Worm (Caenorhabditis elegans): ENCODE data around the gene F47B10.9.

F47B10.9 gene

ce11 chrX:10963453-10964046, 49.7 kb upstream of the F47B10.9 start, which contains the start of gene nas-10 (continued):
- peak in 1 of 2 experiments; percentile 57 for TF ChIP-seq mdl-1 (tag; optimal IDR thresholded peaks at IDR 0.05)
- peak; percentile 82 for TF ChIP-seq dmd-8 (GFP tag; IDR thresholded peaks at IDR 0.05)
- TF ChIP-seq ceh-28 (tag; optimal IDR thresholded peaks at IDR 0.05) = no peak
- TF ChIP-seq mep-1 (tag; optimal IDR thresholded peaks at IDR 0.05) = no peak
- peak; percentile 5 for TF ChIP-seq dpl-1 (GFP tag; optimal IDR thresholded peaks at IDR 0.05)
- TF ChIP-seq lin-1 (GFP tag; IDR thresholded peaks at IDR 0.05) = peak; percentile 94
- peak; percentile 74 for TF ChIP-seq duxl-1 (tag; optimal IDR thresholded peaks at IDR 0.05; ENCODE audit: poor library complexity)
- TF ChIP-seq snpc-4 (tag; optimal IDR thresholded peaks at IDR 0.05) = no peak
- peak; percentile 71 for TF ChIP-seq spr-1 (tag; optimal IDR thresholded peaks at IDR 0.05)
- no peak for TF ChIP-seq cey-2 (tag; optimal IDR thresholded peaks at IDR 0.05; ENCODE audit: borderline replicate concordance, insufficient read depth)
- peak; percentile 70 for TF ChIP-seq php-3 (GFP tag; IDR thresholded peaks at IDR 0.05)
- TF ChIP-seq nhr-28 (tag; optimal IDR thresholded peaks at IDR 0.05) = peak; percentile 46
- peak; percentile 79 for TF ChIP-seq mes-2 (tag; optimal IDR thresholded peaks at IDR 0.05; ENCODE audit: poor library complexity, severe bottlenecking)
- peak; percentile 90 for TF ChIP-seq vab-7 (GFP tag; IDR thresholded peaks at IDR 0.05)
- TF ChIP-seq fos-1 (tag; optimal IDR thresholded peaks at IDR 0.05) = no peak
- TF ChIP-seq lin-29 (GFP tag; IDR thresholded peaks at IDR 0.05) = 0 out of 2 replicates have a peak, but pooled peaks have one; percentile 47
- peak; percentile 5 to 60 for TF ChIP-seq hif-1 (tag; optimal IDR thresholded peaks at IDR 0.05)
- 0 out of 2 replicates have a peak, but pooled peaks have one; percentile 13 for TF ChIP-seq mxl-2 (GFP tag; conservative IDR thresholded peaks at IDR 0.05)
- no peak for TF ChIP-seq R02D3.7 (tag; optimal IDR thresholded peaks at IDR 0.05)
- TF ChIP-seq hmg-1.1 (GFP tag; IDR thresholded peaks at IDR 0.05) = peak; percentile 96
- peak; percentile 68 for TF ChIP-seq hlh-11 (tag; optimal IDR thresholded peaks at IDR 0.05)
- peak; percentile 3 for TF ChIP-seq zfp-2 (tag; optimal IDR thresholded peaks at IDR 0.05)
- TF ChIP-seq lin-15B (tag; optimal IDR thresholded peaks at IDR 0.05) = no peak
- 0 out of 2 replicates have a peak, but pooled peaks have one; percentile 48 for TF ChIP-seq zip-11 (GFP tag; IDR thresholded peaks at IDR 0.05)
- peak; percentile 44 for TF ChIP-seq hlh-30 (tag; optimal IDR thresholded peaks at IDR 0.05; ENCODE audit: insufficient read depth)
- no peak for TF ChIP-seq nhr-6 (tag; optimal IDR thresholded peaks at IDR 0.05)
- peak; percentile 85 for TF ChIP-seq daf-19 (GFP tag; conservative IDR thresholded peaks at IDR 0.05)
- no peak for TF ChIP-seq nhr-11 (tag; optimal IDR thresholded peaks at IDR 0.05)
- TF ChIP-seq nhr-102 (tag; optimal IDR thresholded peaks at IDR 0.05) = no peak
- peak; percentile 63 for TF ChIP-seq Y5F2A.4 (GFP tag; optimal IDR thresholded peaks at IDR 0.05)
- peak; percentile 91 for TF ChIP-seq lim-7 (GFP tag; IDR thresholded peaks at IDR 0.05)
- TF ChIP-seq aha-1 (tag) = peak; percentile 94
- TF ChIP-seq ces-1 (GFP tag; optimal IDR thresholded peaks at IDR 0.05) = no peak
- peak; percentile 90 for TF ChIP-seq tra-1 (GFP tag; IDR thresholded peaks at IDR 0.05)
- no peak for TF ChIP-seq ztf-11 (tag; optimal IDR thresholded peaks at IDR 0.05)
- TF ChIP-seq nhr-41 (GFP tag; IDR thresholded peaks at IDR 0.05) = 0 out of 2 replicates have a peak, but pooled peaks have one; percentile 50
- TF ChIP-seq lin-13 (GFP tag; optimal IDR thresholded peaks at IDR 0.05) = peak; percentile 49
- peak; percentile 26 for TF ChIP-seq nhr-25 (tag; optimal IDR thresholded peaks at IDR 0.05; ENCODE audit: borderline replicate concordance, insufficient read depth)
- peak; percentile 43 for TF ChIP-seq F10B5.3 (tag; optimal IDR thresholded peaks at IDR 0.05)
- TF ChIP-seq dve-1 (tag; optimal IDR thresholded peaks at IDR 0.05; ENCODE audit: insufficient read depth) = no peak
- peak; percentile 61; the same call in 1 of the 2 replicates for TF ChIP-seq dmd-9 (GFP tag; IDR thresholded peaks at IDR 0.05)
- peak; percentile 62 for TF ChIP-seq F37D6.2 (tag; optimal IDR thresholded peaks at IDR 0.05)
- TF ChIP-seq daf-8 (GFP tag; IDR thresholded peaks at IDR 0.05) = 0 out of 2 replicates have a peak, but pooled peaks have one; percentile 18
- peak in 1 of 2 experiments; percentile 72 for TF ChIP-seq daf-16 (GFP tag; optimal IDR thresholded peaks at IDR 0.05)
- peak; percentile 83 for TF ChIP-seq daf-16 (tag; optimal IDR thresholded peaks at IDR 0.05)
- TF ChIP-seq mxl-3 (GFP tag; optimal IDR thresholded peaks at IDR 0.05) = peak; percentile 62
- peak in 1 of 2 experiments; percentile 21 for TF ChIP-seq unc-62 (GFP tag; optimal IDR thresholded peaks at IDR 0.05 in 1 of 2)
- TF ChIP-seq unc-62 (tag; optimal IDR thresholded peaks at IDR 0.05) = no peak
- TF ChIP-seq snpc-1.2 (GFP tag; IDR thresholded peaks at IDR 0.05) = no peak; the same call in none of the 2 replicates

Measured in whole organism, L4 larva.